Fruit fly (Drosophila melanogaster) whole organism, prepupa: ENCODE data around the gene Cpr97Ea.

Experiments
- Blimp-1 ChIP-seq: fragments of 200-800 bp; sonication (Bioruptor generic); optimal IDR thresholded peaks from 3 replicates; lab custom pipeline; 2017; ENCODE audit warnings: missing biosample characterization, missing genetic modification characterization, mild to moderate bottlenecking, moderate library complexity, missing genetic modification reagents
- CG10631 ChIP-seq: fragments of 200-800 bp; sonication (Bioruptor generic); optimal IDR thresholded peaks from 2 replicates; lab custom pipeline; 2016; ENCODE audit warnings: missing biosample characterization, missing genetic modification characterization
- CG11762 ChIP-seq: fragments of 200-800 bp; sonication (Bioruptor generic); optimal IDR thresholded peaks from 3 replicates; lab custom pipeline; 2016; ENCODE audit warnings: missing biosample characterization, missing genetic modification characterization; ENCODE audit not compliant: insufficient read depth
- CG11902 ChIP-seq: fragments of 200-800 bp; sonication (Bioruptor generic); optimal IDR thresholded peaks from 3 replicates; lab custom pipeline; 2016; ENCODE audit warnings: missing biosample characterization, missing genetic modification characterization
- CG15336 ChIP-seq: fragments of 200-800 bp; sonication (Bioruptor generic); IDR thresholded peaks from 2 replicates; pipeline ENCODE4 v1.3.6; 2022; ENCODE audit warnings: missing biosample characterization, missing genetic modification characterization
- CG1621 ChIP-seq: fragments of 200-800 bp; sonication (Bioruptor generic); optimal IDR thresholded peaks from 3 replicates; lab custom pipeline; 2018; ENCODE audit warnings: missing biosample characterization, mild to moderate bottlenecking, missing genetic modification characterization
- CG16779 ChIP-seq: fragments of 200-800 bp; sonication (Bioruptor generic); optimal IDR thresholded peaks from 3 replicates; lab custom pipeline; 2017; ENCODE audit warnings: missing biosample characterization, mild to moderate bottlenecking, missing genetic modification characterization
- CG3032 ChIP-seq: fragments of 200-800 bp; optimal IDR thresholded peaks from 2 replicates; lab custom pipeline; 2019; ENCODE audit warnings: missing biosample characterization, mild to moderate bottlenecking, missing genetic modification characterization, moderate library complexity
- CG3919 ChIP-seq: fragments of 200-800 bp; sonication (Bioruptor generic); optimal IDR thresholded peaks from 3 replicates; lab custom pipeline; 2016; ENCODE audit warnings: missing biosample characterization, missing genetic modification characterization
- CG6276 ChIP-seq: fragments of 200-800 bp; sonication (Bioruptor generic); optimal IDR thresholded peaks from 2 replicates; lab custom pipeline; 2017; ENCODE audit warnings: missing biosample characterization, mild to moderate bottlenecking, missing genetic modification characterization
- CG6792 ChIP-seq: fragments of 200-800 bp; sonication (Bioruptor generic); optimal IDR thresholded peaks from 3 replicates; lab custom pipeline; 2016; ENCODE audit warnings: missing biosample characterization, missing genetic modification characterization
- CG6808 ChIP-seq: fragments of 200-800 bp; sonication (Bioruptor generic); optimal IDR thresholded peaks from 3 replicates; lab custom pipeline; 2017; ENCODE audit warnings: missing biosample characterization, missing genetic modification characterization, mild to moderate bottlenecking, moderate library complexity, missing genetic modification reagents
- CG8319 ChIP-seq: fragments of 200-800 bp; sonication (Bioruptor generic); optimal IDR thresholded peaks from 3 replicates; lab custom pipeline; 2016; ENCODE audit warnings: missing biosample characterization, missing genetic modification characterization
- Eip75B ChIP-seq: fragments of 200-800 bp; sonication (Bioruptor generic); optimal IDR thresholded peaks from 3 replicates; lab custom pipeline; 2016; ENCODE audit warnings: missing biosample characterization, missing genetic modification characterization
- Eip78C ChIP-seq: fragments of 200-800 bp; sonication (Bioruptor generic); peaks from one replicate; lab custom pipeline; 2016; ENCODE audit warnings: missing biosample characterization, missing genetic modification characterization
- Ets21C ChIP-seq: fragments of 200-800 bp; sonication (Bioruptor generic); optimal IDR thresholded peaks from 3 replicates; lab custom pipeline; 2016; ENCODE audit warnings: missing biosample characterization, missing genetic modification characterization
- Ets96B ChIP-seq: fragments of 200-800 bp; optimal IDR thresholded peaks from 2 replicates; lab custom pipeline; 2019; ENCODE audit warnings: missing biosample characterization, mild to moderate bottlenecking, missing genetic modification characterization, moderate library complexity
- Gug ChIP-seq: fragments of 200-800 bp; sonication (Bioruptor generic); IDR thresholded peaks from 2 replicates; pipeline ENCODE4 v1.3.6; 2022; ENCODE audit warnings: missing biosample characterization, missing genetic modification characterization
- Hr38 ChIP-seq: sonication (Bioruptor generic); optimal IDR thresholded peaks from 2 replicates; lab custom pipeline; 2016; ENCODE audit warnings: missing biosample characterization, missing genetic modification characterization
- Hr39 ChIP-seq: fragments of 200-800 bp; sonication (Bioruptor generic); optimal IDR thresholded peaks from 2 replicates; lab custom pipeline; 2016; ENCODE audit warnings: missing biosample characterization, missing genetic modification characterization
- Hr4 ChIP-seq: fragments of 200-800 bp; sonication (Bioruptor generic); optimal IDR thresholded peaks from 3 replicates; lab custom pipeline; 2016; ENCODE audit warnings: missing biosample characterization, missing genetic modification characterization
- Lpt ChIP-seq: fragments of 200-800 bp; sonication (Bioruptor generic); optimal IDR thresholded peaks from 3 replicates; lab custom pipeline; 2016; ENCODE audit warnings: missing biosample characterization, missing genetic modification characterization
- Met ChIP-seq: fragments of 200-800 bp; sonication (Bioruptor generic); optimal IDR thresholded peaks from 3 replicates; lab custom pipeline; 2016; ENCODE audit warnings: missing biosample characterization, missing genetic modification characterization
- OdsH ChIP-seq: fragments of 200-800 bp; sonication (Bioruptor generic); optimal IDR thresholded peaks from 3 replicates; lab custom pipeline; 2016; ENCODE audit warnings: missing biosample characterization, missing genetic modification characterization
- Sox102F ChIP-seq: fragments of 200-800 bp; sonication (Bioruptor generic); optimal IDR thresholded peaks from 2 replicates; lab custom pipeline; 2016; ENCODE audit warnings: missing biosample characterization, mild to moderate bottlenecking, missing genetic modification characterization
- Sox15 ChIP-seq: fragments of 200-800 bp; sonication (Bioruptor generic); optimal IDR thresholded peaks from 3 replicates; lab custom pipeline; 2016; ENCODE audit warnings: missing biosample characterization, missing genetic modification characterization
- achi ChIP-seq: fragments of 200-800 bp; sonication (Bioruptor generic); optimal IDR thresholded peaks from 3 replicates; lab custom pipeline; 2016; ENCODE audit warnings: missing biosample characterization, missing genetic modification characterization
- acj6 ChIP-seq: fragments of 200-800 bp; sonication (Bioruptor generic); optimal IDR thresholded peaks from 3 replicates; lab custom pipeline; 2016; ENCODE audit warnings: missing biosample characterization, missing genetic modification characterization
- cyc ChIP-seq: fragments of 200-800 bp; sonication (Bioruptor generic); optimal IDR thresholded peaks from 3 replicates; lab custom pipeline; 2016; ENCODE audit warnings: missing biosample characterization, missing genetic modification characterization
- dsx ChIP-seq: fragments of 200-800 bp; optimal IDR thresholded peaks from 3 replicates; lab custom pipeline; 2019; ENCODE audit warnings: missing biosample characterization, mild to moderate bottlenecking, missing genetic modification characterization, moderate library complexity; ENCODE audit not compliant: poor library complexity, severe bottlenecking
- eg ChIP-seq: fragments of 200-800 bp; sonication (Bioruptor generic); IDR thresholded peaks from 3 replicates; pipeline ENCODE4 v1.3.6; 2022; ENCODE audit warnings: missing biosample characterization, missing genetic modification characterization
- fd59A ChIP-seq: fragments of 200-800 bp; sonication (Bioruptor generic); optimal IDR thresholded peaks from 2 replicates; lab custom pipeline; 2017; ENCODE audit warnings: missing biosample characterization, mild to moderate bottlenecking, missing genetic modification characterization, missing genetic modification reagents
- fkh ChIP-seq: fragments of 200-800 bp; sonication (Bioruptor generic); optimal IDR thresholded peaks from 3 replicates; lab custom pipeline; 2017; ENCODE audit warnings: missing biosample characterization, mild to moderate bottlenecking, missing genetic modification characterization, moderate library complexity
- pdm3 ChIP-seq: fragments of 200-800 bp; sonication (Bioruptor generic); optimal IDR thresholded peaks from 3 replicates; lab custom pipeline; 2016; ENCODE audit warnings: missing biosample characterization, missing genetic modification characterization
- salr ChIP-seq, 2 experiments: fragments of 200-800 bp; sonication (Bioruptor generic); optimal IDR thresholded peaks; 3 replicates each; lab custom pipeline; 2016 to 2018; ENCODE audit warnings: missing biosample characterization in 2 of 2, missing genetic modification characterization in 2 of 2, mild to moderate bottlenecking in 1 of 2
- spab ChIP-seq: fragments of 200-800 bp; sonication (Bioruptor generic); optimal IDR thresholded peaks from 2 replicates; lab custom pipeline; 2017; ENCODE audit warnings: missing biosample characterization, mild to moderate bottlenecking, missing genetic modification characterization, missing genetic modification reagents
- topi ChIP-seq: fragments of 200-800 bp; sonication (Bioruptor generic); optimal IDR thresholded peaks from 3 replicates; lab custom pipeline; 2016; ENCODE audit warnings: missing biosample characterization, missing genetic modification characterization
- vri ChIP-seq: fragments of 200-800 bp; sonication (Bioruptor generic); optimal IDR thresholded peaks from 3 replicates; lab custom pipeline; 2016; ENCODE audit warnings: missing biosample characterization, mild to moderate bottlenecking, missing genetic modification characterization

Gene Cpr97Ea

dm6 chr3R:27084528-27085052, 3.0 kb downstream of the Cpr97Ea start (continued):
- TF ChIP-seq CG6808 (GFP tag; lab: Kevin White, UChicago) (peak; percentile 63), Blimp-1 (GFP tag; lab: Kevin White, UChicago) (peak; percentile 1), pdm3 (GFP tag; lab: Kevin White, UChicago) (no peak), topi (GFP tag; lab: Kevin White, UChicago) (peak; percentile 19), CG8319 (GFP tag; lab: Kevin White, UChicago) (peak; percentile 4), fkh (no peak), Ets96B (tag; lab: Kevin White, UChicago) (peak; percentile 64)

- no peak for TF ChIP-seq CG6808 (GFP tag; lab: Kevin White, UChicago)
- TF ChIP-seq Eip78C (GFP tag; lab: Kevin White, UChicago), result peak; percentile 52
Observed at dm6 chr3R:27082752-27083151, 4.8 kb downstream of the Cpr97Ea start.

dm6 chr3R:27076618-27077017, 11.0 kb downstream of the Cpr97Ea start:
- TF ChIP-seq Blimp-1 (GFP tag; lab: Kevin White, UChicago) (no peak), CG1621 (tag; lab: Kevin White, UChicago) (no peak), Eip78C (GFP tag; lab: Kevin White, UChicago) (no peak), Lpt (GFP tag; lab: Kevin White, UChicago) (no peak), Ets21C (GFP tag; lab: Kevin White, UChicago) (no peak), Hr38 (GFP tag; lab: Kevin White, UChicago) (no peak), Hr39 (GFP tag; lab: Kevin White, UChicago) (no peak), CG15336 (GFP tag; lab: Robert Waterston, UW) (no peak), Eip75B (no peak), Hr4 (GFP tag; lab: Kevin White, UChicago) (no peak), cyc (no peak), Sox102F (GFP tag; lab: Kevin White, UChicago) (no peak), Sox15 (GFP tag; lab: Kevin White, UChicago) (no peak), Gug (GFP tag; lab: Robert Waterston, UW) (no peak), CG11762 (GFP tag; lab: Kevin White, UChicago) (no peak), CG10631 (no peak), CG11902 (GFP tag; lab: Kevin White, UChicago) (no peak), achi (GFP tag; lab: Kevin White, UChicago) (no peak)
- TF ChIP-seq, all 60 proteins: peak for 0

- no peak for TF ChIP-seq vri (GFP tag; lab: Kevin White, UChicago)
- TF ChIP-seq fd59A (GFP tag; lab: Kevin White, UChicago), result no peak
- TF ChIP-seq CG16779 (tag; lab: Kevin White, UChicago), result no peak
- peak; percentile 10 for TF ChIP-seq Met (GFP tag; lab: Kevin White, UChicago)
- TF ChIP-seq achi (GFP tag; lab: Kevin White, UChicago), result no peak
- TF ChIP-seq OdsH (GFP tag; lab: Kevin White, UChicago), result no peak
- peak; percentile 34; the same call in 1 of the 2 replicates for TF ChIP-seq CG15336 (GFP tag; lab: Robert Waterston, UW)
- no peak for TF ChIP-seq salr (GFP tag; optimal IDR thresholded peaks at IDR 0.05; lab: Kevin White, UChicago)
- peak; percentile 29; the same call in 1 of the 3 replicates for TF ChIP-seq eg
- TF ChIP-seq CG6792 (GFP tag; lab: Kevin White, UChicago), result no peak
- no peak for TF ChIP-seq Eip78C (GFP tag; lab: Kevin White, UChicago)
- peak; percentile 84 for TF ChIP-seq Blimp-1 (GFP tag; lab: Kevin White, UChicago)
- no peak for TF ChIP-seq acj6 (GFP tag; lab: Kevin White, UChicago)
- peak; percentile 19 for TF ChIP-seq dsx (GFP tag; lab: Kevin White, UChicago)
- peak; percentile 29 for TF ChIP-seq Sox102F (GFP tag; lab: Kevin White, UChicago)
- no peak for TF ChIP-seq CG1621 (tag; lab: Kevin White, UChicago)
- TF ChIP-seq CG6276 (GFP tag; lab: Kevin White, UChicago), result no peak
- TF ChIP-seq CG3919, result peak; percentile 4
- TF ChIP-seq Eip75B, result no peak
- no peak for TF ChIP-seq CG8319 (GFP tag; lab: Kevin White, UChicago)
- no peak for TF ChIP-seq spab
- TF ChIP-seq CG3032 (tag; lab: Kevin White, UChicago), result no peak
Observed at dm6 chr3R:27075694-27076093, 11.9 kb downstream of the Cpr97Ea start, which contains the start of gene CG14257. Gene CG14257 (plus strand): TSS chr3R:27075870.
